Fruit fly (Drosophila melanogaster) whole organism, adult: ENCODE measurements around the gene Nrx-1.

Source experiments
- CG11617 ChIP-seq: fragments of 200-800 bp; sonication (Bioruptor generic); optimal IDR thresholded peaks from 2 replicates; lab custom pipeline; 2017; ENCODE audit warnings: mild to moderate bottlenecking, missing biosample characterization, missing genetic modification reagents, missing genetic modification characterization
- CG12768 ChIP-seq: fragments of 200-800 bp; sonication (Bioruptor generic); optimal IDR thresholded peaks from 2 replicates; lab custom pipeline; 2017; ENCODE audit warnings: missing biosample characterization, missing genetic modification characterization, mild to moderate bottlenecking, moderate library complexity, missing genetic modification reagents
- CG14711 ChIP-seq: fragments of 200-800 bp; sonication (Bioruptor generic); optimal IDR thresholded peaks from 2 replicates; lab custom pipeline; 2018; ENCODE audit warnings: missing biosample characterization, mild to moderate bottlenecking, missing genetic modification characterization, moderate library complexity
- CG1620 ChIP-seq: fragments of 200-800 bp; sonication (Bioruptor generic); optimal IDR thresholded peaks from 2 replicates; lab custom pipeline; 2016; ENCODE audit warnings: missing biosample characterization, missing genetic modification characterization
- CG33017 ChIP-seq: fragments of 200-800 bp; sonication (Bioruptor generic); optimal IDR thresholded peaks from 2 replicates; lab custom pipeline; 2018; ENCODE audit warnings: missing biosample characterization, mild to moderate bottlenecking, missing genetic modification characterization, moderate library complexity
- CG7101 ChIP-seq: fragments of 200-800 bp; sonication (Bioruptor generic); optimal IDR thresholded peaks from 2 replicates; lab custom pipeline; 2018; ENCODE audit warnings: missing biosample characterization, mild to moderate bottlenecking, missing genetic modification characterization, moderate library complexity
- Crg-1 ChIP-seq: fragments of 200-800 bp; sonication (Bioruptor generic); optimal IDR thresholded peaks from 2 replicates; lab custom pipeline; 2016; ENCODE audit warnings: missing biosample characterization, missing genetic modification characterization
- Hr96 ChIP-seq: fragments of 200-800 bp; sonication (Bioruptor generic); optimal IDR thresholded peaks from 2 replicates; lab custom pipeline; 2016; ENCODE audit warnings: missing biosample characterization, missing genetic modification characterization
- Mnt ChIP-seq: fragments of 200-800 bp; sonication (Bioruptor generic); optimal IDR thresholded peaks from 2 replicates; lab custom pipeline; 2016; ENCODE audit warnings: missing biosample characterization, mild to moderate bottlenecking, missing genetic modification characterization
- bab1 ChIP-seq: fragments of 200-800 bp; sonication (Bioruptor generic); optimal IDR thresholded peaks from 3 replicates; lab custom pipeline; 2019; ENCODE audit warnings: missing biosample characterization, mild to moderate bottlenecking, missing genetic modification characterization, moderate library complexity
- cnc ChIP-seq, 2 experiments: fragments of >200 bp; optimal IDR thresholded peaks; 2 replicates each; lab custom pipeline; 2017
- kay ChIP-seq: fragments of 200-800 bp; sonication (Bioruptor generic); peaks from one replicate; lab custom pipeline; 2016; ENCODE audit warnings: missing biosample characterization, missing genetic modification characterization, borderline replicate concordance
- pad ChIP-seq: fragments of 200-800 bp; sonication (Bioruptor generic); optimal IDR thresholded peaks from 3 replicates; lab custom pipeline; 2017; ENCODE audit warnings: missing biosample characterization, missing genetic modification characterization, mild to moderate bottlenecking, moderate library complexity, missing genetic modification reagents
- tj ChIP-seq: fragments of 200-800 bp; sonication (Bioruptor generic); optimal IDR thresholded peaks from 3 replicates; lab custom pipeline; 2017; ENCODE audit warnings: missing biosample characterization, mild to moderate bottlenecking, missing genetic modification characterization, moderate library complexity

- no peak for TF ChIP-seq Crg-1 (GFP tag; lab: Kevin White, UChicago)
- TF ChIP-seq Mnt = no peak
- no peak for TF ChIP-seq kay (GFP tag; lab: Kevin White, UChicago)
- TF ChIP-seq tj = no peak
- no peak for TF ChIP-seq CG1620 (GFP tag; lab: Kevin White, UChicago)
- no peak for TF ChIP-seq CG7101 (tag; lab: Kevin White, UChicago)
- no peak for TF ChIP-seq Hr96
- TF ChIP-seq cnc (optimal IDR thresholded peaks at IDR 0.05; lab: Kevin White, UChicago) = no peak
- TF ChIP-seq CG12768 = no peak
- no peak for TF ChIP-seq CG14711 (tag; lab: Kevin White, UChicago)
- TF ChIP-seq CG33017 (tag; lab: Kevin White, UChicago) = no peak
- TF ChIP-seq CG11617 (GFP tag; lab: Kevin White, UChicago) = no peak
- no peak for TF ChIP-seq bab1 (GFP tag; lab: Kevin White, UChicago)
- TF ChIP-seq pad (GFP tag; lab: Kevin White, UChicago) = no peak
These were observed 1.8 kb downstream of the Nrx-1 start for dm6 chr3R:22470064-22470463.
